Worm (Caenorhabditis elegans) whole organism, L1 larva: ENCODE measurements around the gene T26A5.8.

Experiments
- Y116A8C.19 ChIP-seq: sonication (generic microtip); optimal IDR thresholded peaks from 2 replicates; lab custom pipeline; 2016; ENCODE audit warnings: missing compliant biosample characterization, missing genetic modification characterization, borderline replicate concordance
- ceh-82 ChIP-seq, 3 experiments: fragments of 150-350 bp in 1 of 3; sonication (generic microtip) in 2 of 3; optimal IDR thresholded peaks; 2 replicates each; lab custom pipeline; 2014 to 2017; ENCODE audit warnings: missing biosample characterization in 3 of 3, missing genetic modification characterization in 3 of 3
- dpl-1 ChIP-seq, 3 experiments: fragments of 150-350 bp in 2 of 3; sonication (generic microtip) in 1 of 3; optimal IDR thresholded peaks; 2 replicates each; lab custom pipeline; 2014 to 2017; ENCODE audit warnings: missing biosample characterization in 3 of 3, missing genetic modification characterization in 3 of 3, missing genetic modification reagents in 3 of 3
- elt-2 ChIP-seq: sonication (generic microtip); optimal IDR thresholded peaks from 2 replicates; lab custom pipeline; 2016; ENCODE audit warnings: missing genetic modification characterization, mild to moderate bottlenecking, inconsistent platforms, missing compliant biosample characterization, missing genetic modification reagents
- elt-3 ChIP-seq, 6 experiments: fragments of 150-350 bp in 1 of 6; sonication (generic microtip); optimal IDR thresholded peaks; 2 replicates each; lab custom pipeline; 2017 to 2018; ENCODE audit warnings: missing biosample characterization in 6 of 6, missing genetic modification characterization in 6 of 6, inconsistent platforms in 1 of 6
- lsy-2 ChIP-seq, 2 experiments: fragments of 150-350 bp; optimal IDR thresholded peaks; 2 replicates each; lab custom pipeline; 2014; ENCODE audit warnings: missing biosample characterization in 2 of 2, missing genetic modification characterization in 2 of 2
- mdl-1 ChIP-seq, 2 experiments: fragments of 150-350 bp; optimal IDR thresholded peaks; 2 replicates each; lab custom pipeline; 2014 to 2017; ENCODE audit warnings: missing biosample characterization in 2 of 2, missing genetic modification characterization in 2 of 2, inconsistent platforms in 1 of 2
- nhr-11 ChIP-seq: fragments of 150-350 bp; optimal IDR thresholded peaks from 2 replicates; lab custom pipeline; 2014; ENCODE audit warnings: missing biosample characterization, missing genetic modification characterization
- nhr-237 ChIP-seq: fragments of 150-350 bp; optimal IDR thresholded peaks from 2 replicates; lab custom pipeline; 2014; ENCODE audit warnings: missing biosample characterization, missing genetic modification characterization
- nhr-90 ChIP-seq: sonication (generic microtip); optimal IDR thresholded peaks from 2 replicates; lab custom pipeline; 2016; ENCODE audit warnings: mild to moderate bottlenecking, missing genetic modification characterization, missing compliant biosample characterization; ENCODE audit not compliant: poor library complexity
- unc-30 ChIP-seq: sonication (generic microtip); optimal IDR thresholded peaks from 2 replicates; lab custom pipeline; 2017; ENCODE audit warnings: missing biosample characterization, missing genetic modification characterization
- unc-62 ChIP-seq: fragments of 150-350 bp; optimal IDR thresholded peaks from 2 replicates; lab custom pipeline; 2014; ENCODE audit warnings: missing biosample characterization, missing genetic modification reagents, missing genetic modification characterization
- unc-86 ChIP-seq: sonication (generic microtip); optimal IDR thresholded peaks from 2 replicates; lab custom pipeline; 2016; ENCODE audit warnings: missing genetic modification characterization, missing compliant biosample characterization
- zag-1 ChIP-seq: fragments of 150-350 bp; optimal IDR thresholded peaks from 2 replicates; lab custom pipeline; 2014; ENCODE audit warnings: missing biosample characterization, missing genetic modification characterization

DNA sequence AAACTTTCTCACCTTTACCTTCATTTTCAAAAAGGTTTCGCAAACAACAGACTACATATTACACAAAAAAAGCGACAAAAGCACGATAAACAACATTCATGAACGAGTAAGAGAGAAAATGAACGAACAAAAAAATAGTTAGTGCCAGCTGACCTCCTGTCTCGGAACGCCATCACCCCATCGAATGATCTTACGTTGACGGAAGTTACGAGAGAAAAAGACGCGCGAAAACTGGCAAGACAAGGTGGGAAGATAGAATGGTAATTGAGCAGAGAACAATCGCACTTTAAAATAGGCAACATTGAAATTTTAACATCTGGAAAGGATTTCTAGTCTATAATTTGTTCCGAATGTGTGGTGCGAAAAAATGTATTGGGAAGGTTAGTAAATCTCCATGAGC, 42.5 kb downstream of the T26A5.8 start:
- TF ChIP-seq unc-62 (GFP tag; lab: Kevin White, UChicago) (no peak), nhr-237 (tag; lab: Kevin White, UChicago) (no peak), nhr-90 (peak; percentile 14), mdl-1 (tag; optimal IDR thresholded peaks at IDR 0.05; lab: Kevin White, UChicago) (no peak), ceh-82 (tag; optimal IDR thresholded peaks at IDR 0.05; lab: Kevin White, UChicago) (no peak), Y116A8C.19 (tag; lab: Kevin White, UChicago) (no peak), lsy-2 (tag; optimal IDR thresholded peaks at IDR 0.05; lab: Kevin White, UChicago) (no peak), nhr-11 (tag; lab: Kevin White, UChicago) (no peak), elt-3 (tag; optimal IDR thresholded peaks at IDR 0.05; lab: Kevin White, UChicago) (peak in 1 of 6 experiments; percentile 6), elt-2 (tag; lab: Kevin White, UChicago) (no peak), dpl-1 (GFP tag; optimal IDR thresholded peaks at IDR 0.05; lab: Kevin White, UChicago) (no peak), zag-1 (tag; lab: Kevin White, UChicago) (no peak), unc-30 (tag; lab: Kevin White, UChicago) (no peak), unc-86 (tag; lab: Kevin White, UChicago) (no peak)
